Fruit fly (Drosophila melanogaster) whole organism, embryonic: Measurements from ENCODE around the gene cnir.

Experiments used
- Antp ChIP-seq: fragments of 200-800 bp; sonication (Bioruptor generic); optimal IDR thresholded peaks from 3 replicates; lab custom pipeline; 2016; ENCODE audit warnings: missing biosample characterization, missing genetic modification characterization
- CG10209 ChIP-seq: fragments of 200-800 bp; sonication (Bioruptor generic); optimal IDR thresholded peaks from 3 replicates; lab custom pipeline; 2017; ENCODE audit warnings: missing biosample characterization, mild to moderate bottlenecking, missing genetic modification characterization, missing genetic modification reagents
- CG10274 ChIP-seq: fragments of 200-800 bp; sonication (Bioruptor generic); optimal IDR thresholded peaks from 3 replicates; lab custom pipeline; 2017; ENCODE audit warnings: missing biosample characterization, mild to moderate bottlenecking, missing genetic modification characterization
- CG12104 ChIP-seq: fragments of 200-800 bp; sonication (Bioruptor generic); optimal IDR thresholded peaks from 3 replicates; lab custom pipeline; 2016; ENCODE audit warnings: missing biosample characterization, missing genetic modification characterization
- CG12155 ChIP-seq: fragments of 200-800 bp; sonication (Bioruptor generic); optimal IDR thresholded peaks from 3 replicates; lab custom pipeline; 2016; ENCODE audit warnings: missing biosample characterization, missing genetic modification characterization
- CG12391 ChIP-seq: fragments of 200-800 bp; sonication (Bioruptor generic); optimal IDR thresholded peaks from 3 replicates; lab custom pipeline; 2018; ENCODE audit warnings: missing biosample characterization, mild to moderate bottlenecking, missing genetic modification characterization, moderate library complexity
- CG12942 ChIP-seq: fragments of 200-800 bp; sonication (Bioruptor generic); optimal IDR thresholded peaks from 3 replicates; lab custom pipeline; 2016; ENCODE audit warnings: missing biosample characterization, missing genetic modification characterization
- CG13894 ChIP-seq: fragments of 200-800 bp; sonication (Bioruptor generic); optimal IDR thresholded peaks from 3 replicates; lab custom pipeline; 2018; ENCODE audit warnings: missing biosample characterization, mild to moderate bottlenecking, missing genetic modification characterization, moderate library complexity
- CG14710 ChIP-seq: fragments of 200-800 bp; sonication (Bioruptor generic); optimal IDR thresholded peaks from 3 replicates; lab custom pipeline; 2019; ENCODE audit warnings: missing biosample characterization, mild to moderate bottlenecking, missing genetic modification characterization, moderate library complexity
- CG18619 ChIP-seq: fragments of 200-800 bp; sonication (Bioruptor generic); optimal IDR thresholded peaks from 3 replicates; lab custom pipeline; 2017; ENCODE audit warnings: missing biosample characterization, mild to moderate bottlenecking, missing genetic modification characterization
- CG2120 ChIP-seq: fragments of 200-800 bp; sonication (Bioruptor generic); optimal IDR thresholded peaks from 3 replicates; lab custom pipeline; 2016; ENCODE audit warnings: missing biosample characterization, missing genetic modification characterization
- CG30403 ChIP-seq: fragments of 200-800 bp; sonication (Bioruptor generic); optimal IDR thresholded peaks from 3 replicates; lab custom pipeline; 2016; ENCODE audit warnings: missing biosample characterization, missing genetic modification characterization
- CG31365 ChIP-seq: fragments of 200-800 bp; sonication (Bioruptor generic); optimal IDR thresholded peaks from 2 replicates; lab custom pipeline; 2018; ENCODE audit warnings: missing biosample characterization, mild to moderate bottlenecking, missing genetic modification characterization
- CG31441 ChIP-seq: fragments of 200-800 bp; sonication (Bioruptor generic); IDR thresholded peaks from 2 replicates; pipeline ENCODE4 v1.3.6; 2022; ENCODE audit warnings: missing biosample characterization, missing genetic modification characterization
- CG34376 ChIP-seq: fragments of 200-800 bp; sonication (Bioruptor generic); optimal IDR thresholded peaks from 2 replicates; lab custom pipeline; 2018; ENCODE audit warnings: missing biosample characterization, mild to moderate bottlenecking, missing genetic modification characterization
- CG4820 ChIP-seq: fragments of 200-800 bp; sonication (Bioruptor generic); optimal IDR thresholded peaks from 3 replicates; lab custom pipeline; 2016; ENCODE audit warnings: missing biosample characterization, missing genetic modification characterization
- CG6689 ChIP-seq: fragments of 200-800 bp; sonication (Bioruptor generic); IDR thresholded peaks from 2 replicates; pipeline ENCODE4 v1.3.6; 2022; ENCODE audit warnings: missing biosample characterization, missing genetic modification characterization
- CG8281 ChIP-seq: fragments of 200-800 bp; sonication (Bioruptor generic); optimal IDR thresholded peaks from 2 replicates; lab custom pipeline; 2018; ENCODE audit warnings: missing biosample characterization, mild to moderate bottlenecking, missing genetic modification characterization, moderate library complexity
- CG9876 ChIP-seq: fragments of 200-800 bp; sonication (Bioruptor generic); optimal IDR thresholded peaks from 2 replicates; lab custom pipeline; 2016; ENCODE audit warnings: missing biosample characterization, missing genetic modification characterization
- Chrac-16 ChIP-seq: fragments of 200-800 bp; sonication (Bioruptor generic); optimal IDR thresholded peaks from 3 replicates; lab custom pipeline; 2016; ENCODE audit warnings: missing biosample characterization, missing genetic modification characterization
- CoRest ChIP-seq: fragments of 200-800 bp; sonication (Bioruptor generic); optimal IDR thresholded peaks from 3 replicates; lab custom pipeline; 2018; ENCODE audit warnings: missing biosample characterization, mild to moderate bottlenecking, missing genetic modification characterization, moderate library complexity
- Hmr ChIP-seq: fragments of 200-800 bp; sonication (Bioruptor generic); optimal IDR thresholded peaks from 3 replicates; lab custom pipeline; 2017; ENCODE audit warnings: mild to moderate bottlenecking, missing biosample characterization, missing genetic modification reagents, missing genetic modification characterization
- Hr3 ChIP-seq: fragments of 200-800 bp; sonication (Bioruptor generic); optimal IDR thresholded peaks from 3 replicates; lab custom pipeline; 2016; ENCODE audit warnings: missing biosample characterization, missing genetic modification characterization
- Mad ChIP-seq: fragments of 200-800 bp; sonication (Bioruptor generic); optimal IDR thresholded peaks from 2 replicates; lab custom pipeline; 2016; ENCODE audit warnings: missing biosample characterization, missing genetic modification characterization
- Neu2 ChIP-seq: fragments of 200-800 bp; sonication (Bioruptor generic); optimal IDR thresholded peaks from 3 replicates; lab custom pipeline; 2016; ENCODE audit warnings: missing biosample characterization, missing genetic modification characterization, borderline replicate concordance
- Oli ChIP-seq: fragments of 200-800 bp; sonication (Bioruptor generic); optimal IDR thresholded peaks from 2 replicates; lab custom pipeline; 2018; ENCODE audit warnings: missing biosample characterization, mild to moderate bottlenecking, missing genetic modification characterization, moderate library complexity
- PHDP ChIP-seq: fragments of 200-800 bp; sonication (Bioruptor generic); optimal IDR thresholded peaks from 3 replicates; lab custom pipeline; 2018; ENCODE audit warnings: missing biosample characterization, mild to moderate bottlenecking, missing genetic modification characterization, moderate library complexity
- Spps ChIP-seq: fragments of 200-800 bp; sonication (Bioruptor generic); optimal IDR thresholded peaks from 2 replicates; lab custom pipeline; 2018; ENCODE audit warnings: missing biosample characterization, mild to moderate bottlenecking, missing genetic modification characterization
- Xbp1 ChIP-seq: fragments of 200-800 bp; sonication (Bioruptor generic); optimal IDR thresholded peaks from 3 replicates; lab custom pipeline; 2016; ENCODE audit warnings: missing biosample characterization, mild to moderate bottlenecking, missing genetic modification characterization
- amos ChIP-seq: fragments of 200-800 bp; sonication (Bioruptor generic); IDR thresholded peaks from 2 replicates; pipeline ENCODE4 v1.3.6; 2022; ENCODE audit warnings: missing biosample characterization, missing genetic modification characterization; ENCODE audit not compliant: partially characterized antibody
- bigmax ChIP-seq: fragments of 200-800 bp; sonication (Bioruptor generic); optimal IDR thresholded peaks from 2 replicates; lab custom pipeline; 2018; ENCODE audit warnings: missing biosample characterization, mild to moderate bottlenecking, missing genetic modification characterization
- chinmo ChIP-seq: fragments of 200-800 bp; sonication (Bioruptor generic); IDR thresholded peaks from 4 replicates; pipeline ENCODE4 v1.3.6; 2022; ENCODE audit warnings: missing biosample characterization, missing genetic modification characterization; ENCODE audit not compliant: partially characterized antibody
- dati ChIP-seq: fragments of 200-800 bp; sonication (Bioruptor generic); IDR thresholded peaks from 2 replicates; pipeline ENCODE4 v1.3.6; 2022; ENCODE audit warnings: missing biosample characterization, missing genetic modification characterization
- en ChIP-seq: fragments of 200-800 bp; sonication (Bioruptor generic); optimal IDR thresholded peaks from 2 replicates; lab custom pipeline; 2016; ENCODE audit warnings: missing biosample characterization, missing genetic modification characterization
- gfzf ChIP-seq: fragments of 200-800 bp; sonication (Bioruptor generic); optimal IDR thresholded peaks from 2 replicates; lab custom pipeline; 2016; ENCODE audit warnings: missing biosample characterization, mild to moderate bottlenecking, missing genetic modification characterization, moderate library complexity
- ken ChIP-seq: fragments of 200-800 bp; sonication (Bioruptor generic); IDR thresholded peaks from 3 replicates; pipeline ENCODE4 v1.3.6; 2022; ENCODE audit warnings: missing biosample characterization, missing genetic modification characterization
- knrl ChIP-seq: fragments of 200-800 bp; sonication (Bioruptor generic); IDR thresholded peaks from 3 replicates; pipeline ENCODE4 v1.3.6; 2022; ENCODE audit warnings: missing biosample characterization, missing genetic modification characterization; ENCODE audit not compliant: partially characterized antibody
- lov ChIP-seq, 2 experiments: fragments of 200-800 bp in 1 of 2; fragments of >200 bp in 1 of 2; sonication (Bioruptor generic) in 1 of 2; IDR thresholded peaks in 1 of 2; optimal IDR thresholded peaks in 1 of 2; 2 replicates in 1 of 2; 3 replicates in 1 of 2; pipeline versions ENCODE4 v1.3.6 to Lab custom; 2017 to 2022; ENCODE audit warnings: missing biosample characterization in 1 of 2, missing genetic modification characterization in 1 of 2
- mam ChIP-seq: fragments of 200-800 bp; sonication (Bioruptor generic); optimal IDR thresholded peaks from 3 replicates; lab custom pipeline; 2016; ENCODE audit warnings: missing biosample characterization, missing genetic modification characterization
- nmo ChIP-seq: fragments of 200-800 bp; sonication (Bioruptor generic); optimal IDR thresholded peaks from 2 replicates; lab custom pipeline; 2018; ENCODE audit warnings: missing biosample characterization, mild to moderate bottlenecking, missing genetic modification characterization, moderate library complexity
- odd ChIP-seq: fragments of 200-800 bp; sonication (Bioruptor generic); optimal IDR thresholded peaks from 2 replicates; lab custom pipeline; 2017; ENCODE audit warnings: missing biosample characterization, mild to moderate bottlenecking, missing genetic modification characterization
- phol ChIP-seq: fragments of 200-800 bp; sonication (Bioruptor generic); optimal IDR thresholded peaks from 3 replicates; lab custom pipeline; 2018; ENCODE audit warnings: missing biosample characterization, mild to moderate bottlenecking, missing genetic modification characterization, moderate library complexity
- pzg ChIP-seq: fragments of 200-800 bp; sonication (Bioruptor generic); optimal IDR thresholded peaks from 3 replicates; lab custom pipeline; 2018; ENCODE audit warnings: missing biosample characterization, mild to moderate bottlenecking, missing genetic modification characterization, moderate library complexity
- repo ChIP-seq: fragments of 200-800 bp; sonication (Bioruptor generic); optimal IDR thresholded peaks from 2 replicates; lab custom pipeline; 2016; ENCODE audit warnings: missing biosample characterization, missing genetic modification characterization
- ro ChIP-seq: fragments of 200-800 bp; sonication (Bioruptor generic); IDR thresholded peaks from 2 replicates; pipeline ENCODE4 v1.3.6; 2022; ENCODE audit warnings: missing biosample characterization, missing genetic modification characterization
- seq ChIP-seq: fragments of 200-800 bp; sonication (Bioruptor generic); IDR thresholded peaks from 2 replicates; pipeline ENCODE4 v1.3.6; 2022; ENCODE audit warnings: missing biosample characterization, missing genetic modification characterization
- vnd ChIP-seq: fragments of 200-800 bp; sonication (Bioruptor generic); IDR thresholded peaks from 3 replicates; pipeline ENCODE4 v1.3.6; 2022; ENCODE audit warnings: missing biosample characterization, missing genetic modification characterization; ENCODE audit not compliant: partially characterized antibody

cnir gene

dm6 chr2L:3055710-3056447 is 16.3 kb upstream of the cnir start (continued):
- TF ChIP-seq CoRest (tag; lab: Kevin White, UChicago), result peak; percentile 72
- no peak for TF ChIP-seq CG13894
- no peak for TF ChIP-seq CG9876
- no peak for TF ChIP-seq CG4820 (GFP tag; lab: Kevin White, UChicago)
- peak; percentile 7; the same call in 1 of the 3 replicates for TF ChIP-seq vnd
- peak; percentile 43 for TF ChIP-seq CG12391
- no peak for TF ChIP-seq dati (GFP tag; lab: Robert Waterston, UW)
- TF ChIP-seq chinmo, result 0 out of 4 replicates have a peak, but pooled peaks have one; percentile 31
- no peak for TF ChIP-seq lov (optimal IDR thresholded peaks at IDR 0.05; lab: Kevin White, UChicago)
- TF ChIP-seq lov (GFP tag; IDR thresholded peaks at IDR 0.05; lab: Robert Waterston, UW), result no peak
- peak; percentile 12 for TF ChIP-seq CG8281 (tag; lab: Kevin White, UChicago)
- peak; percentile 46 for TF ChIP-seq gfzf (GFP tag; lab: Kevin White, UChicago)
- peak; percentile 15 for TF ChIP-seq CG14710 (tag; lab: Kevin White, UChicago)
- no peak for TF ChIP-seq odd (GFP tag; lab: Kevin White, UChicago)
- peak; percentile 21 for TF ChIP-seq Mad (GFP tag; lab: Kevin White, UChicago)
- TF ChIP-seq Hmr, result peak; percentile 60
- peak; percentile 56; the same call in 1 of the 2 replicates for TF ChIP-seq amos (GFP tag; lab: Robert Waterston, UW)
- TF ChIP-seq Antp, result peak; percentile 29
- TF ChIP-seq CG18619 (GFP tag; lab: Kevin White, UChicago), result peak; percentile 71
- no peak for TF ChIP-seq en (GFP tag; lab: Kevin White, UChicago)
- no peak for TF ChIP-seq CG31365 (tag; lab: Kevin White, UChicago)
- TF ChIP-seq Oli (tag; lab: Kevin White, UChicago), result peak; percentile 45
- TF ChIP-seq Neu2, result peak; percentile 45
- peak; percentile 65 for TF ChIP-seq CG2120
- peak; percentile 23 for TF ChIP-seq CG12155 (GFP tag; lab: Kevin White, UChicago)
- TF ChIP-seq knrl (GFP tag; lab: Robert Waterston, UW), result 0 out of 3 replicates have a peak, but pooled peaks have one; percentile 25
- peak; percentile 21 for TF ChIP-seq pzg (GFP tag; lab: Kevin White, UChicago)
- TF ChIP-seq CG10274 (GFP tag; lab: Kevin White, UChicago), result peak; percentile 62
- TF ChIP-seq ro (GFP tag; lab: Robert Waterston, UW), result 0 out of 2 replicates have a peak, but pooled peaks have one; percentile 19
- TF ChIP-seq nmo (GFP tag; lab: Kevin White, UChicago), result peak; percentile 56
- peak; percentile 18; the same call in 1 of the 2 replicates for TF ChIP-seq seq (GFP tag; lab: Robert Waterston, UW)
- TF ChIP-seq CG30403 (GFP tag; lab: Kevin White, UChicago), result peak; percentile 70
- TF ChIP-seq CG12104 (GFP tag; lab: Kevin White, UChicago), result peak; percentile 45
- TF ChIP-seq phol (tag; lab: Kevin White, UChicago), result peak; percentile 45
- peak; percentile 57 for TF ChIP-seq Xbp1 (GFP tag; lab: Kevin White, UChicago)
- TF ChIP-seq CG34376 (GFP tag; lab: Kevin White, UChicago), result peak; percentile 63
- no peak for TF ChIP-seq repo (GFP tag; lab: Kevin White, UChicago)
- no peak for TF ChIP-seq Spps (tag; lab: Kevin White, UChicago)
- TF ChIP-seq CG6689 (GFP tag; lab: Robert Waterston, UW), result peak; percentile 44
- TF ChIP-seq Chrac-16 (GFP tag; lab: Kevin White, UChicago), result peak; percentile 5
- peak; percentile 52 for TF ChIP-seq mam (GFP tag; lab: Kevin White, UChicago)
- no peak for TF ChIP-seq PHDP (tag; lab: Kevin White, UChicago)
- TF ChIP-seq CG31441 (GFP tag; lab: Robert Waterston, UW), result peak; percentile 48
- TF ChIP-seq CG10209 (GFP tag; lab: Kevin White, UChicago), result peak; percentile 41
- TF ChIP-seq ken (GFP tag; lab: Robert Waterston, UW), result no peak
- TF ChIP-seq CG12942, result peak; percentile 30
- peak; percentile 54 for TF ChIP-seq Hr3 (GFP tag; lab: Kevin White, UChicago)
- no peak for TF ChIP-seq bigmax (GFP tag; lab: Kevin White, UChicago)
